Fruit fly (Drosophila melanogaster) whole organism, embryonic: ENCODE results near the gene Nak.

Source experiments
- B-H2 ChIP-seq: fragments of 200-800 bp; sonication (Bioruptor generic); optimal IDR thresholded peaks from 2 replicates; lab custom pipeline; 2018; ENCODE audit warnings: missing biosample characterization, mild to moderate bottlenecking, missing genetic modification characterization
- CG10654 ChIP-seq: fragments of 200-800 bp; sonication (Bioruptor generic); optimal IDR thresholded peaks from 2 replicates; lab custom pipeline; 2016; ENCODE audit warnings: missing biosample characterization, missing genetic modification characterization
- CG14014 ChIP-seq: fragments of 200-800 bp; sonication (Bioruptor generic); IDR thresholded peaks from 2 replicates; pipeline ENCODE4 v1.3.6; 2022; ENCODE audit warnings: missing biosample characterization, missing genetic modification characterization
- CG15073 ChIP-seq: fragments of 200-800 bp; sonication (Bioruptor generic); optimal IDR thresholded peaks from 2 replicates; lab custom pipeline; 2016; ENCODE audit warnings: missing biosample characterization, missing genetic modification characterization
- CG15514 ChIP-seq: fragments of 200-800 bp; sonication (Bioruptor generic); optimal IDR thresholded peaks from 3 replicates; lab custom pipeline; 2017; ENCODE audit warnings: missing biosample characterization, missing genetic modification characterization, mild to moderate bottlenecking, moderate library complexity, missing genetic modification reagents
- CG17385 ChIP-seq: fragments of 200-800 bp; sonication (Bioruptor generic); optimal IDR thresholded peaks from 3 replicates; lab custom pipeline; 2018; ENCODE audit warnings: missing biosample characterization, mild to moderate bottlenecking, missing genetic modification characterization
- CG17568 ChIP-seq: fragments of 200-800 bp; sonication (Bioruptor generic); optimal IDR thresholded peaks from 2 replicates; lab custom pipeline; 2018; ENCODE audit warnings: missing biosample characterization, mild to moderate bottlenecking, missing genetic modification characterization, moderate library complexity
- CG17612 ChIP-seq: fragments of 200-800 bp; sonication (Bioruptor generic); IDR thresholded peaks from 2 replicates; pipeline ENCODE4 v1.3.6; 2022; ENCODE audit warnings: missing biosample characterization, missing genetic modification characterization
- CG17829 ChIP-seq: fragments of 200-800 bp; optimal IDR thresholded peaks from 2 replicates; lab custom pipeline; 2019; ENCODE audit warnings: missing biosample characterization, mild to moderate bottlenecking, missing genetic modification characterization, moderate library complexity
- CG2199 ChIP-seq: fragments of 200-800 bp; sonication (Bioruptor generic); IDR thresholded peaks from 3 replicates; pipeline ENCODE4 v1.3.6; 2022; ENCODE audit warnings: missing biosample characterization, missing genetic modification characterization
- CG2202 ChIP-seq: fragments of 200-800 bp; sonication (Bioruptor generic); optimal IDR thresholded peaks from 2 replicates; lab custom pipeline; 2018; ENCODE audit warnings: missing biosample characterization, mild to moderate bottlenecking, missing genetic modification characterization
- CG3163 ChIP-seq: fragments of 200-800 bp; sonication (Bioruptor generic); optimal IDR thresholded peaks from 3 replicates; lab custom pipeline; 2016; ENCODE audit warnings: missing biosample characterization, missing genetic modification characterization
- CG4404 ChIP-seq: fragments of 200-800 bp; sonication (Bioruptor generic); IDR thresholded peaks from 2 replicates; pipeline ENCODE4 v1.3.6; 2022; ENCODE audit warnings: missing biosample characterization, missing genetic modification characterization
- CG4424 ChIP-seq: fragments of 200-800 bp; sonication (Bioruptor generic); optimal IDR thresholded peaks from 3 replicates; lab custom pipeline; 2016; ENCODE audit warnings: missing biosample characterization, missing genetic modification characterization
- CG4707 ChIP-seq: fragments of 200-800 bp; sonication (Bioruptor generic); optimal IDR thresholded peaks from 2 replicates; lab custom pipeline; 2018; ENCODE audit warnings: missing biosample characterization, mild to moderate bottlenecking, missing genetic modification characterization, moderate library complexity
- CG8944 ChIP-seq: fragments of 200-800 bp; sonication (Bioruptor generic); optimal IDR thresholded peaks from 3 replicates; lab custom pipeline; 2016; ENCODE audit warnings: missing biosample characterization, missing genetic modification characterization
- CTCF ChIP-seq: fragments of 200-800 bp; sonication (Bioruptor generic); optimal IDR thresholded peaks from 2 replicates; lab custom pipeline; 2017; ENCODE audit warnings: missing biosample characterization, mild to moderate bottlenecking, missing genetic modification characterization, moderate library complexity
- CoRest ChIP-seq: fragments of 200-800 bp; sonication (Bioruptor generic); optimal IDR thresholded peaks from 3 replicates; lab custom pipeline; 2018; ENCODE audit warnings: missing biosample characterization, mild to moderate bottlenecking, missing genetic modification characterization, moderate library complexity
- D ChIP-seq, 2 experiments: fragments of 200-800 bp in 1 of 2; fragments of >200 bp in 1 of 2; sonication (Bioruptor generic) in 1 of 2; optimal IDR thresholded peaks; 2 replicates in 1 of 2; 3 replicates in 1 of 2; lab custom pipeline; 2017; ENCODE audit warnings: mild to moderate bottlenecking in 1 of 2, missing biosample characterization in 1 of 2, missing genetic modification characterization in 1 of 2, missing genetic modification reagents in 1 of 2
- D19A ChIP-seq: fragments of 200-800 bp; optimal IDR thresholded peaks from 3 replicates; lab custom pipeline; 2019; ENCODE audit warnings: missing biosample characterization, mild to moderate bottlenecking, missing genetic modification characterization, moderate library complexity
- Hey ChIP-seq: fragments of 200-800 bp; sonication (Bioruptor generic); optimal IDR thresholded peaks from 3 replicates; lab custom pipeline; 2018; ENCODE audit warnings: missing biosample characterization, mild to moderate bottlenecking, missing genetic modification characterization
- HmgZ ChIP-seq: fragments of 200-800 bp; sonication (Bioruptor generic); optimal IDR thresholded peaks from 2 replicates; lab custom pipeline; 2018; ENCODE audit warnings: missing biosample characterization, mild to moderate bottlenecking, missing genetic modification characterization
- MBD-R2 ChIP-seq: fragments of 200-800 bp; sonication (Bioruptor generic); IDR thresholded peaks from 2 replicates; pipeline ENCODE4 v1.3.6; 2022; ENCODE audit warnings: missing biosample characterization, missing genetic modification characterization
- MESR4 ChIP-seq: fragments of 200-800 bp; sonication (Bioruptor generic); optimal IDR thresholded peaks from 2 replicates; lab custom pipeline; 2018; ENCODE audit warnings: missing biosample characterization, mild to moderate bottlenecking, missing genetic modification characterization, moderate library complexity
- Mes4 ChIP-seq: fragments of 200-800 bp; sonication (Bioruptor generic); optimal IDR thresholded peaks from 2 replicates; lab custom pipeline; 2016; ENCODE audit warnings: missing biosample characterization, missing genetic modification characterization
- Oli ChIP-seq: fragments of 200-800 bp; sonication (Bioruptor generic); optimal IDR thresholded peaks from 2 replicates; lab custom pipeline; 2018; ENCODE audit warnings: missing biosample characterization, mild to moderate bottlenecking, missing genetic modification characterization, moderate library complexity
- Opbp ChIP-seq: fragments of 200-800 bp; sonication (Bioruptor generic); IDR thresholded peaks from 3 replicates; pipeline ENCODE4 v1.3.6; 2022; ENCODE audit warnings: missing biosample characterization, missing genetic modification characterization; ENCODE audit not compliant: partially characterized antibody
- Stat92E ChIP-seq, 3 experiments: fragments of >200 bp in 2 of 3; fragments of 200-800 bp in 1 of 3; sonication (Bioruptor generic) in 1 of 3; optimal IDR thresholded peaks; 2 replicates each; lab custom pipeline; 2017 to 2019; ENCODE audit warnings: missing biosample characterization in 3 of 3, missing genetic modification characterization in 3 of 3, mild to moderate bottlenecking in 1 of 3, moderate library complexity in 1 of 3
- ara ChIP-seq: fragments of 200-800 bp; sonication (Bioruptor generic); IDR thresholded peaks from 2 replicates; pipeline ENCODE4 v1.3.6; 2022; ENCODE audit warnings: missing biosample characterization, missing genetic modification characterization
- bbx ChIP-seq: fragments of 200-800 bp; sonication (Bioruptor generic); IDR thresholded peaks from 2 replicates; pipeline ENCODE4 v1.3.6; 2022; ENCODE audit warnings: missing biosample characterization, missing genetic modification characterization; ENCODE audit not compliant: partially characterized antibody
- bcd ChIP-seq: fragments of 200-800 bp; sonication (Bioruptor generic); optimal IDR thresholded peaks from 2 replicates; lab custom pipeline; 2017; ENCODE audit warnings: missing biosample characterization, mild to moderate bottlenecking, missing genetic modification characterization
- bsh ChIP-seq, 2 experiments: fragments of 200-800 bp; sonication (Bioruptor generic); optimal IDR thresholded peaks; 2 replicates each; lab custom pipeline; 2017 to 2018; ENCODE audit warnings: mild to moderate bottlenecking in 2 of 2, missing biosample characterization in 2 of 2, missing genetic modification characterization in 2 of 2, moderate library complexity in 1 of 2
- cg ChIP-seq: fragments of 200-800 bp; sonication (Bioruptor generic); optimal IDR thresholded peaks from 3 replicates; lab custom pipeline; 2019; ENCODE audit warnings: missing biosample characterization, mild to moderate bottlenecking, missing genetic modification characterization, moderate library complexity
- chm ChIP-seq: fragments of 200-800 bp; sonication (Bioruptor generic); IDR thresholded peaks from 2 replicates; pipeline ENCODE4 v1.3.6; 2022; ENCODE audit warnings: missing biosample characterization, missing genetic modification characterization
- cwo ChIP-seq: fragments of 200-800 bp; sonication (Bioruptor generic); optimal IDR thresholded peaks from 3 replicates; lab custom pipeline; 2017; ENCODE audit warnings: missing biosample characterization, missing genetic modification characterization, mild to moderate bottlenecking, moderate library complexity, missing genetic modification reagents
- dmrt11E ChIP-seq: fragments of 200-800 bp; sonication (Bioruptor generic); optimal IDR thresholded peaks from 3 replicates; lab custom pipeline; 2018; ENCODE audit warnings: missing biosample characterization, mild to moderate bottlenecking, missing genetic modification characterization, moderate library complexity
- en ChIP-seq: fragments of 200-800 bp; sonication (Bioruptor generic); optimal IDR thresholded peaks from 2 replicates; lab custom pipeline; 2016; ENCODE audit warnings: missing biosample characterization, missing genetic modification characterization
- fd96Cb ChIP-seq: fragments of 200-800 bp; sonication (Bioruptor generic); optimal IDR thresholded peaks from 2 replicates; lab custom pipeline; 2018; ENCODE audit warnings: missing biosample characterization, mild to moderate bottlenecking, missing genetic modification characterization, moderate library complexity
- grau ChIP-seq: fragments of 200-800 bp; optimal IDR thresholded peaks from 3 replicates; lab custom pipeline; 2019; ENCODE audit warnings: missing biosample characterization, mild to moderate bottlenecking, missing genetic modification characterization, moderate library complexity
- kah ChIP-seq: fragments of 200-800 bp; sonication (Bioruptor generic); optimal IDR thresholded peaks from 2 replicates; lab custom pipeline; 2018; ENCODE audit warnings: missing biosample characterization, mild to moderate bottlenecking, missing genetic modification characterization
- psq ChIP-seq: fragments of 200-800 bp; sonication (Bioruptor generic); optimal IDR thresholded peaks from 2 replicates; lab custom pipeline; 2017; ENCODE audit warnings: missing biosample characterization, missing genetic modification characterization
- sisA ChIP-seq: fragments of 200-800 bp; sonication (Bioruptor generic); IDR thresholded peaks from 2 replicates; pipeline ENCODE4 v1.3.6; 2022; ENCODE audit warnings: missing biosample characterization, missing genetic modification characterization
- sna ChIP-seq: fragments of 200-800 bp; sonication (Bioruptor generic); IDR thresholded peaks from 2 replicates; pipeline ENCODE4 v1.3.6; 2022; ENCODE audit warnings: missing biosample characterization, missing genetic modification characterization; ENCODE audit not compliant: partially characterized antibody
- stc ChIP-seq: fragments of 200-800 bp; sonication (Bioruptor generic); IDR thresholded peaks from 2 replicates; pipeline ENCODE4 v1.3.6; 2022; ENCODE audit warnings: missing biosample characterization, missing genetic modification characterization
- twi ChIP-seq: fragments of 200-800 bp; optimal IDR thresholded peaks from 2 replicates; lab custom pipeline; 2019; ENCODE audit warnings: missing biosample characterization, mild to moderate bottlenecking, missing genetic modification characterization, moderate library complexity
- tx ChIP-seq: fragments of 200-800 bp; sonication (Bioruptor generic); optimal IDR thresholded peaks from 2 replicates; lab custom pipeline; 2016; ENCODE audit warnings: missing biosample characterization, missing genetic modification characterization
- unc-4 ChIP-seq: fragments of 200-800 bp; sonication (Bioruptor generic); IDR thresholded peaks from 2 replicates; pipeline ENCODE4 v1.3.6; 2022; ENCODE audit warnings: missing biosample characterization, missing genetic modification characterization; ENCODE audit not compliant: partially characterized antibody
- vvl ChIP-seq: fragments of 200-800 bp; sonication (Bioruptor generic); IDR thresholded peaks from 2 replicates; pipeline ENCODE4 v1.3.6; 2022; ENCODE audit warnings: missing biosample characterization, missing genetic modification characterization

Nak gene

DNA sequence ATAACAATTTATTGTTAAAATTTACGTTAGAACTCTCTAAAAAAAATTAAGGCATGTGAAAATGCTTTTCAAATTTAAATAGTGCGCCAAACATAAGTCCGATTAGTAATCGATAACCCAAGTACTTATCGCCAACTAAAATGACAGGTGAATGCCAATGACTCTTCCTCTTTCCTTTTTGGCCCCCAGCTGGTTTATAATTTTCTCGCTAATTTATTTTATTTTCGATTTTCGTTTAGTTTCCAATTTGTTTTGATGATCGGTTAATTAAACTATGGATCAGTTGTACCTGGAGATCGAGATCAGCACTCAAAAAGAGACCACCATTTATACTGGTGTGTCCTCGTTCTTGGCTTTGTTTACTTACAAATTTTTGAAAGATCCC is 19.8 kb downstream of the Nak start, which contains the start of gene CG10428 (continued):
- TF ChIP-seq Opbp (peak; percentile 45; the same call in 1 of the 3 replicates), bbx (GFP tag; lab: Robert Waterston, UW) (peak; percentile 67), sna (GFP tag; lab: Robert Waterston, UW) (0 out of 2 replicates have a peak, but pooled peaks have one; percentile 35), MESR4 (GFP tag; lab: Kevin White, UChicago) (peak; percentile 56), MBD-R2 (peak; percentile 69), psq (GFP tag; lab: Kevin White, UChicago) (no peak), CG17385 (GFP tag; lab: Kevin White, UChicago) (peak; percentile 99), unc-4 (GFP tag; lab: Robert Waterston, UW) (peak; percentile 60), CG4707 (GFP tag; lab: Kevin White, UChicago) (no peak), Hey (no peak), CG15514 (GFP tag; lab: Kevin White, UChicago) (peak; percentile 36), stc (GFP tag; lab: Robert Waterston, UW) (no peak), cwo (no peak), cg (GFP tag; lab: Kevin White, UChicago) (no peak), D (optimal IDR thresholded peaks at IDR 0.05; lab: Kevin White, UChicago) (no peak), D (GFP tag; optimal IDR thresholded peaks at IDR 0.05; lab: Kevin White, UChicago) (no peak), CG14014 (GFP tag; lab: Robert Waterston, UW) (no peak)

- no peak for TF ChIP-seq CG17612 (GFP tag; lab: Robert Waterston, UW)
- no peak for TF ChIP-seq CG2199 (GFP tag; lab: Robert Waterston, UW)
- no peak for TF ChIP-seq en (GFP tag; lab: Kevin White, UChicago)
- peak; percentile 36 for TF ChIP-seq Mes4
- TF ChIP-seq B-H2 (GFP tag; lab: Kevin White, UChicago) = no peak
- TF ChIP-seq CG3163 (GFP tag; lab: Kevin White, UChicago) = no peak
- peak in 1 of 3 experiments; percentile 46 for TF ChIP-seq Stat92E (GFP tag; optimal IDR thresholded peaks at IDR 0.05; lab: Kevin White, UChicago)
- no peak for TF ChIP-seq vvl (GFP tag; lab: Robert Waterston, UW)
- peak; percentile 93 to 95 for TF ChIP-seq bsh (GFP tag; optimal IDR thresholded peaks at IDR 0.05; lab: Kevin White, UChicago)
- peak; percentile 80 for TF ChIP-seq CoRest (tag; lab: Kevin White, UChicago)
- no peak for TF ChIP-seq MBD-R2
- peak; percentile 86 for TF ChIP-seq Oli (tag; lab: Kevin White, UChicago)
- peak; percentile 85 for TF ChIP-seq CG2202 (tag; lab: Kevin White, UChicago)
- no peak for TF ChIP-seq tx (GFP tag; lab: Kevin White, UChicago)
- TF ChIP-seq CG8944 = no peak
- TF ChIP-seq bcd (GFP tag; lab: Kevin White, UChicago) = peak; percentile 46
- TF ChIP-seq CG4404 (GFP tag; lab: Robert Waterston, UW) = 0 out of 2 replicates have a peak, but pooled peaks have one; percentile 22
- TF ChIP-seq CG17568 (GFP tag; lab: Kevin White, UChicago) = peak; percentile 47
- TF ChIP-seq CG17829 (tag; lab: Kevin White, UChicago) = peak; percentile 81
- peak; percentile 57 for TF ChIP-seq sisA (GFP tag; lab: Robert Waterston, UW)
- TF ChIP-seq twi (tag; lab: Kevin White, UChicago) = peak; percentile 36
- TF ChIP-seq HmgZ (tag; lab: Kevin White, UChicago) = peak; percentile 5
- peak; percentile 30; the same call in 1 of the 2 replicates for TF ChIP-seq ara
- peak; percentile 33 for TF ChIP-seq CG10654
- TF ChIP-seq fd96Cb (tag; lab: Kevin White, UChicago) = peak; percentile 78
- peak; percentile 37 for TF ChIP-seq CG15073 (GFP tag; lab: Kevin White, UChicago)
- TF ChIP-seq dmrt11E (tag; lab: Kevin White, UChicago) = peak; percentile 87
- TF ChIP-seq CTCF (GFP tag; lab: Kevin White, UChicago) = no peak
- TF ChIP-seq CG4424 = peak; percentile 56
- TF ChIP-seq kah = peak; percentile 18
- TF ChIP-seq chm (GFP tag; lab: Robert Waterston, UW) = peak; percentile 53; the same call in 1 of the 2 replicates
- peak; percentile 81 for TF ChIP-seq grau
- TF ChIP-seq D19A = peak; percentile 99
Observed at dm6 chr2L:18948065-18948723, 20.4 kb downstream of the Nak start.
